ENCODE assay signal across 8 worm cellular contexts in genomic region chrII:11236274-11236673, ce11.
A peak's percentile ranks its signal among the peaks of the same experiment; 100 is the strongest.
TF ChIP-seq lines count a peak whose summit lies in the region.

Gene cchl-1 (minus strand): TSS chrII:11236387.

TF ChIP-seq in whole organism, L1 larva, 84 proteins besides CTCF, POLR2A, EP300 and RAD21 (continues in another document):
- no peak for TF ChIP-seq egl-27 (tag; optimal IDR thresholded peaks at IDR 0.05; lab: Kevin White, UChicago)
- no peak for TF ChIP-seq mef-2 (tag; optimal IDR thresholded peaks at IDR 0.05; lab: Kevin White, UChicago)
- peak; percentile 0 for TF ChIP-seq mep-1 (tag; optimal IDR thresholded peaks at IDR 0.05; lab: Kevin White, UChicago)
- peak in 1 of 2 experiments; percentile 31 for TF ChIP-seq lsy-2 (tag; optimal IDR thresholded peaks at IDR 0.05; lab: Kevin White, UChicago)
- TF ChIP-seq nhr-85 (tag; lab: Kevin White, UChicago), result no peak
- TF ChIP-seq sox-4 (tag; optimal IDR thresholded peaks at IDR 0.05; lab: Kevin White, UChicago), result no peak
- TF ChIP-seq snu-23 (GFP tag; optimal IDR thresholded peaks at IDR 0.05; lab: Kevin White, UChicago), result peak; percentile 7
- peak; percentile 4 for TF ChIP-seq skn-1 (tag; optimal IDR thresholded peaks at IDR 0.05; lab: Kevin White, UChicago)
- peak in 2 of 3 experiments; percentile 3 to 37 for TF ChIP-seq dpl-1 (GFP tag; optimal IDR thresholded peaks at IDR 0.05; lab: Kevin White, UChicago)
- TF ChIP-seq lin-35 (GFP tag; optimal IDR thresholded peaks at IDR 0.05; lab: Kevin White, UChicago), result peak; percentile 28 to 47
- TF ChIP-seq elt-3 (tag; optimal IDR thresholded peaks at IDR 0.05; lab: Kevin White, UChicago), result no peak
- peak; percentile 90 for TF ChIP-seq nhr-20 (tag; optimal IDR thresholded peaks at IDR 0.05; lab: Kevin White, UChicago)

TF ChIP-seq in whole organism, L2 larva, 48 proteins besides CTCF, POLR2A, EP300 and RAD21 (continues in another document):
- TF ChIP-seq nhr-6 (tag; optimal IDR thresholded peaks at IDR 0.05; lab: Kevin White, UChicago), result no peak
- no peak for TF ChIP-seq lin-11 (tag; optimal IDR thresholded peaks at IDR 0.05; lab: Kevin White, UChicago)
- TF ChIP-seq C34F6.9 (tag; optimal IDR thresholded peaks at IDR 0.05; lab: Kevin White, UChicago), result peak; percentile 38
- TF ChIP-seq unc-55 (GFP tag; optimal IDR thresholded peaks at IDR 0.05; lab: Kevin White, UChicago), result peak; percentile 15
- TF ChIP-seq ceh-82 (tag; optimal IDR thresholded peaks at IDR 0.05; lab: Kevin White, UChicago), result no peak
- peak in 1 of 2 experiments; percentile 26 for TF ChIP-seq lsy-2 (tag; optimal IDR thresholded peaks at IDR 0.05; lab: Kevin White, UChicago)
- no peak for TF ChIP-seq ceh-16 (tag; optimal IDR thresholded peaks at IDR 0.05; lab: Kevin White, UChicago)
- no peak for TF ChIP-seq dmd-4 (tag; optimal IDR thresholded peaks at IDR 0.05; lab: Kevin White, UChicago)
- TF ChIP-seq nhr-129 (tag; optimal IDR thresholded peaks at IDR 0.05; lab: Kevin White, UChicago), result peak; percentile 53
- TF ChIP-seq unc-39 (tag; optimal IDR thresholded peaks at IDR 0.05; lab: Kevin White, UChicago), result no peak
- TF ChIP-seq mbf-1 (tag; optimal IDR thresholded peaks at IDR 0.05; lab: Kevin White, UChicago), result no peak
- TF ChIP-seq elt-1 (tag; optimal IDR thresholded peaks at IDR 0.05; lab: Kevin White, UChicago), result no peak

TF ChIP-seq in whole organism, L3 larva, 47 proteins besides CTCF, POLR2A, EP300 and RAD21:
- peak; percentile 36 for TF ChIP-seq pha-4 (tag; optimal IDR thresholded peaks at IDR 0.05; lab: Kevin White, UChicago)
- TF ChIP-seq ama-1 (optimal IDR thresholded peaks at IDR 0.05; lab: Kevin White, UChicago), result peak; percentile 44
- TF ChIP-seq elt-2 (tag; optimal IDR thresholded peaks at IDR 0.05; lab: Kevin White, UChicago), result peak; percentile 32
- no peak for TF ChIP-seq fos-1 (tag; optimal IDR thresholded peaks at IDR 0.05; lab: Kevin White, UChicago)
- TF ChIP-seq lin-15B (tag; optimal IDR thresholded peaks at IDR 0.05; lab: Kevin White, UChicago), result peak; percentile 29
- TF ChIP-seq lin-39 (tag; optimal IDR thresholded peaks at IDR 0.05; lab: Kevin White, UChicago), result no peak
- TF ChIP-seq hmg-11 (tag; optimal IDR thresholded peaks at IDR 0.05; lab: Kevin White, UChicago), result peak; percentile 21
- peak; percentile 32 for TF ChIP-seq nfya-1 (tag; optimal IDR thresholded peaks at IDR 0.05; lab: Kevin White, UChicago; ENCODE audit: insufficient read depth)
- TF ChIP-seq nhr-76 (tag; optimal IDR thresholded peaks at IDR 0.05; lab: Kevin White, UChicago), result no peak

TF ChIP-seq in whole organism, L4 larva, 104 proteins besides CTCF, POLR2A, EP300 and RAD21 (continues in another document):
- TF ChIP-seq mep-1 (tag; optimal IDR thresholded peaks at IDR 0.05; lab: Kevin White, UChicago), result peak; percentile 48
- peak; percentile 53 for TF ChIP-seq lin-38 (GFP tag; IDR thresholded peaks at IDR 0.05; lab: Robert Waterston, UW)
- no peak for TF ChIP-seq unc-62 (GFP tag; optimal IDR thresholded peaks at IDR 0.05 in 1 of 2; lab: Kevin White, UChicago)
- TF ChIP-seq unc-62 (tag; optimal IDR thresholded peaks at IDR 0.05; lab: Kevin White, UChicago), result no peak
- TF ChIP-seq mes-2 (tag; optimal IDR thresholded peaks at IDR 0.05; lab: Kevin White, UChicago; ENCODE audit: poor library complexity, severe bottlenecking), result peak; percentile 43
- no peak for TF ChIP-seq attf-4 (tag; optimal IDR thresholded peaks at IDR 0.05; lab: Kevin White, UChicago)
- no peak for TF ChIP-seq nhr-111 (GFP tag; optimal IDR thresholded peaks at IDR 0.05; lab: Kevin White, UChicago)
- TF ChIP-seq nhr-28 (tag; optimal IDR thresholded peaks at IDR 0.05; lab: Kevin White, UChicago), result peak; percentile 18
- no peak for TF ChIP-seq zfp-2 (tag; optimal IDR thresholded peaks at IDR 0.05; lab: Kevin White, UChicago)
- peak; percentile 12 for TF ChIP-seq dve-1 (tag; optimal IDR thresholded peaks at IDR 0.05; lab: Kevin White, UChicago; ENCODE audit: insufficient read depth)
- no peak for TF ChIP-seq T26A8.4 (GFP tag; IDR thresholded peaks at IDR 0.05; lab: Robert Waterston, UW)
- TF ChIP-seq lin-13 (GFP tag; optimal IDR thresholded peaks at IDR 0.05; lab: Kevin White, UChicago), result peak; percentile 2

TF ChIP-seq in whole organism, early embryonic, 17 proteins besides CTCF, POLR2A, EP300 and RAD21:
- TF ChIP-seq flt-1 (GFP tag; IDR thresholded peaks at IDR 0.05; lab: Robert Waterston, UW) (no peak), ama-1 (optimal IDR thresholded peaks at IDR 0.05; lab: Kevin White, UChicago) (peak; percentile 2)

TF ChIP-seq in whole organism, late embryonic, 69 proteins besides CTCF, POLR2A, EP300 and RAD21:
- TF ChIP-seq C38D4.7 (GFP tag; optimal IDR thresholded peaks at IDR 0.05; lab: Kevin White, UChicago) (no peak), nfya-1 (tag; optimal IDR thresholded peaks at IDR 0.05; lab: Kevin White, UChicago) (peak; percentile 7), ceh-2 (tag; optimal IDR thresholded peaks at IDR 0.05; lab: Kevin White, UChicago) (no peak)

TF ChIP-seq in whole organism, mixed stage, embryonic, 35 proteins besides CTCF, POLR2A, EP300 and RAD21:
- TF ChIP-seq unc-120 (tag; optimal IDR thresholded peaks at IDR 0.05; lab: Kevin White, UChicago; ENCODE audit: poor library complexity, severe bottlenecking), result peak; percentile 11
- no peak for TF ChIP-seq lsy-2 (tag; optimal IDR thresholded peaks at IDR 0.05; lab: Kevin White, UChicago)
- no peak for TF ChIP-seq drap-1 (GFP tag; optimal IDR thresholded peaks at IDR 0.05; lab: Kevin White, UChicago)
- no peak for TF ChIP-seq pha-4 (tag; optimal IDR thresholded peaks at IDR 0.05; lab: Kevin White, UChicago)

TF ChIP-seq in whole organism, young adult, 124 proteins besides CTCF, POLR2A, EP300 and RAD21:
- 0 out of 2 replicates have a peak, but pooled peaks have one; percentile 5 for TF ChIP-seq egrh-3 (GFP tag; IDR thresholded peaks at IDR 0.05; lab: Robert Waterston, UW)
- no peak for TF ChIP-seq ets-4 (GFP tag; optimal IDR thresholded peaks at IDR 0.05; lab: Kevin White, UChicago)
- TF ChIP-seq lsy-27 (tag; optimal IDR thresholded peaks at IDR 0.05; lab: Kevin White, UChicago; ENCODE audit: borderline replicate concordance, insufficient read depth), result no peak
- no peak for TF ChIP-seq ekl-4 (GFP tag; IDR thresholded peaks at IDR 0.05; lab: Robert Waterston, UW)
- TF ChIP-seq cebp-1 (GFP tag; IDR thresholded peaks at IDR 0.05; lab: Robert Waterston, UW), result no peak
- TF ChIP-seq cebp-1 (tag; optimal IDR thresholded peaks at IDR 0.05; lab: Kevin White, UChicago), result peak; percentile 65
- TF ChIP-seq ceh-58 (GFP tag; IDR thresholded peaks at IDR 0.05; lab: Robert Waterston, UW), result no peak
- TF ChIP-seq F23B12.7 (tag; optimal IDR thresholded peaks at IDR 0.05; lab: Kevin White, UChicago; ENCODE audit: insufficient read depth), result peak; percentile 62
- TF ChIP-seq mxl-1 (tag; optimal IDR thresholded peaks at IDR 0.05; lab: Kevin White, UChicago), result no peak
- TF ChIP-seq snpc-4 (GFP tag; optimal IDR thresholded peaks at IDR 0.05; lab: Kevin White, UChicago), result no peak
- peak in 1 of 4 experiments; percentile 19 for TF ChIP-seq snpc-4 (tag; optimal IDR thresholded peaks at IDR 0.05; lab: Kevin White, UChicago)
- no peak for TF ChIP-seq die-1 (tag; optimal IDR thresholded peaks at IDR 0.05; lab: Kevin White, UChicago)
- TF ChIP-seq tbx-9 (tag; optimal IDR thresholded peaks at IDR 0.05; lab: Kevin White, UChicago; ENCODE audit: borderline replicate concordance), result no peak
- 0 out of 2 replicates have a peak, but pooled peaks have one; percentile 5 for TF ChIP-seq C17E4.6 (GFP tag; IDR thresholded peaks at IDR 0.05; lab: Robert Waterston, UW)
- peak; percentile 37 for TF ChIP-seq snpc-3.4 (tag; optimal IDR thresholded peaks at IDR 0.05; lab: Kevin White, UChicago)
- no peak for TF ChIP-seq Y67H2A.10 (GFP tag; conservative IDR thresholded peaks at IDR 0.05; lab: Robert Waterston, UW)
- no peak for TF ChIP-seq ztf-3 (GFP tag; optimal IDR thresholded peaks at IDR 0.05; lab: Kevin White, UChicago)
- TF ChIP-seq attf-5 (GFP tag; optimal IDR thresholded peaks at IDR 0.05; lab: Kevin White, UChicago), result peak; percentile 6
- TF ChIP-seq ama-1 (optimal IDR thresholded peaks at IDR 0.05; lab: Kevin White, UChicago), result no peak
- TF ChIP-seq ama-1 (GFP tag; optimal IDR thresholded peaks at IDR 0.05; lab: Kevin White, UChicago), result no peak
- no peak for TF ChIP-seq nhr-120 (GFP tag; IDR thresholded peaks at IDR 0.05; lab: Robert Waterston, UW)
- TF ChIP-seq nhr-80 (tag; optimal IDR thresholded peaks at IDR 0.05; lab: Kevin White, UChicago), result peak; percentile 17
- no peak for TF ChIP-seq hlh-12 (tag; optimal IDR thresholded peaks at IDR 0.05; lab: Kevin White, UChicago)
- TF ChIP-seq tbp1 (GFP tag; optimal IDR thresholded peaks at IDR 0.05; lab: Kevin White, UChicago), result peak; percentile 15
- TF ChIP-seq egl-18 (GFP tag; IDR thresholded peaks at IDR 0.05; lab: Robert Waterston, UW), result no peak
- TF ChIP-seq ztf-28 (GFP tag; IDR thresholded peaks at IDR 0.05; lab: Robert Waterston, UW), result no peak
- TF ChIP-seq ceh-100 (GFP tag; IDR thresholded peaks at IDR 0.05; lab: Robert Waterston, UW), result no peak
- no peak for TF ChIP-seq pha-4 (tag; optimal IDR thresholded peaks at IDR 0.05; lab: Kevin White, UChicago)
- TF ChIP-seq repo-1 (tag; optimal IDR thresholded peaks at IDR 0.05; lab: Kevin White, UChicago), result no peak
- no peak for TF ChIP-seq ceh-27 (GFP tag; optimal IDR thresholded peaks at IDR 0.05; lab: Kevin White, UChicago)
- TF ChIP-seq dpff-1 (tag; optimal IDR thresholded peaks at IDR 0.05; lab: Kevin White, UChicago), result no peak
- peak; percentile 84 for TF ChIP-seq attf-3 (GFP tag; conservative IDR thresholded peaks at IDR 0.05; lab: Robert Waterston, UW)
- TF ChIP-seq ztf-25 (GFP tag; IDR thresholded peaks at IDR 0.05; lab: Robert Waterston, UW), result no peak
- no peak for TF ChIP-seq mes-4 (tag; optimal IDR thresholded peaks at IDR 0.05; lab: Kevin White, UChicago)
- TF ChIP-seq akir-1 (GFP tag; optimal IDR thresholded peaks at IDR 0.05; lab: Kevin White, UChicago), result no peak
- no peak for TF ChIP-seq F49E8.2 (tag; optimal IDR thresholded peaks at IDR 0.05; lab: Kevin White, UChicago; ENCODE audit: insufficient read depth)
- no peak for TF ChIP-seq T07F8.4 (tag; optimal IDR thresholded peaks at IDR 0.05; lab: Kevin White, UChicago)
- TF ChIP-seq ztf-6 (GFP tag; IDR thresholded peaks at IDR 0.05; lab: Robert Waterston, UW), result no peak
- no peak for TF ChIP-seq ztf-26 (tag; optimal IDR thresholded peaks at IDR 0.05; lab: Kevin White, UChicago)
- TF ChIP-seq ztf-18 (tag; optimal IDR thresholded peaks at IDR 0.05; lab: Kevin White, UChicago), result no peak
- no peak for TF ChIP-seq F22D6.2 (tag; optimal IDR thresholded peaks at IDR 0.05; lab: Kevin White, UChicago)
- no peak for TF ChIP-seq nhr-90 (tag; optimal IDR thresholded peaks at IDR 0.05; lab: Kevin White, UChicago)
- no peak for TF ChIP-seq nhr-179 (tag; optimal IDR thresholded peaks at IDR 0.05; lab: Kevin White, UChicago)
